Fruit fly (Drosophila melanogaster) whole organism, pupa: ENCODE measurements around the gene CG44405.

Source experiments
- CG10348 ChIP-seq: fragments of 200-800 bp; sonication (Bioruptor generic); IDR thresholded peaks from 2 replicates; pipeline ENCODE4 v1.3.6; 2022; ENCODE audit warnings: missing biosample characterization, missing genetic modification characterization
- CG12605 ChIP-seq: fragments of 200-800 bp; sonication (Bioruptor generic); IDR thresholded peaks from 2 replicates; pipeline ENCODE4 v1.3.6; 2022; ENCODE audit warnings: missing biosample characterization, missing genetic modification characterization
- CG13204 ChIP-seq: fragments of 200-800 bp; sonication (Bioruptor generic); optimal IDR thresholded peaks from 2 replicates; lab custom pipeline; 2018; ENCODE audit warnings: missing biosample characterization, mild to moderate bottlenecking, missing genetic modification characterization, moderate library complexity
- CG14655 ChIP-seq: fragments of 200-800 bp; sonication (Bioruptor generic); optimal IDR thresholded peaks from 3 replicates; lab custom pipeline; 2017; ENCODE audit warnings: mild to moderate bottlenecking, missing biosample characterization, missing genetic modification reagents, missing genetic modification characterization
- CG15710 ChIP-seq: fragments of 200-800 bp; sonication (Bioruptor generic); optimal IDR thresholded peaks from 2 replicates; lab custom pipeline; 2018; ENCODE audit warnings: missing biosample characterization, mild to moderate bottlenecking, missing genetic modification characterization, moderate library complexity
- CG17806 ChIP-seq: fragments of 200-800 bp; sonication (Bioruptor generic); optimal IDR thresholded peaks from 2 replicates; lab custom pipeline; 2018; ENCODE audit warnings: missing biosample characterization, mild to moderate bottlenecking, missing genetic modification characterization, moderate library complexity
- CG32121 ChIP-seq: fragments of 200-800 bp; sonication (Bioruptor generic); IDR thresholded peaks from 2 replicates; pipeline ENCODE4 v1.3.6; 2022; ENCODE audit warnings: missing biosample characterization, missing genetic modification characterization
- CG34367 ChIP-seq: fragments of 200-800 bp; sonication (Bioruptor generic); optimal IDR thresholded peaks from 2 replicates; lab custom pipeline; 2018; ENCODE audit warnings: missing biosample characterization, mild to moderate bottlenecking, missing genetic modification characterization
- CG4496 ChIP-seq: fragments of 200-800 bp; sonication (Bioruptor generic); IDR thresholded peaks from 3 replicates; pipeline ENCODE4 v1.3.6; 2022; ENCODE audit warnings: missing biosample characterization, missing genetic modification characterization
- CG8159 ChIP-seq: fragments of 200-800 bp; sonication (Bioruptor generic); optimal IDR thresholded peaks from 3 replicates; lab custom pipeline; 2018; ENCODE audit warnings: missing biosample characterization, mild to moderate bottlenecking, missing genetic modification characterization, moderate library complexity
- CG8301 ChIP-seq: fragments of 200-800 bp; sonication (Bioruptor generic); optimal IDR thresholded peaks from 2 replicates; lab custom pipeline; 2018; ENCODE audit warnings: missing biosample characterization, mild to moderate bottlenecking, missing genetic modification characterization
- CG9948 ChIP-seq: fragments of 200-800 bp; sonication (Bioruptor generic); optimal IDR thresholded peaks from 2 replicates; lab custom pipeline; 2018; ENCODE audit warnings: missing biosample characterization, mild to moderate bottlenecking, missing genetic modification characterization, moderate library complexity
- D1 ChIP-seq: fragments of 200-800 bp; sonication (Bioruptor generic); optimal IDR thresholded peaks from 2 replicates; lab custom pipeline; 2018; ENCODE audit warnings: missing biosample characterization, mild to moderate bottlenecking, missing genetic modification characterization, moderate library complexity
- EcR ChIP-seq: fragments of 200-800 bp; sonication (Bioruptor generic); optimal IDR thresholded peaks from 3 replicates; lab custom pipeline; 2019; ENCODE audit warnings: missing biosample characterization, missing genetic modification characterization, mild to moderate bottlenecking, moderate library complexity, missing genetic modification reagents
- Ets98B ChIP-seq: fragments of 200-800 bp; sonication (Bioruptor generic); IDR thresholded peaks from 2 replicates; pipeline ENCODE4 v1.3.6; 2022; ENCODE audit warnings: missing biosample characterization, missing genetic modification characterization
- Pif1A ChIP-seq: fragments of 200-800 bp; sonication (Bioruptor generic); optimal IDR thresholded peaks from 3 replicates; lab custom pipeline; 2016; ENCODE audit warnings: missing biosample characterization, missing genetic modification characterization
- Pif1B ChIP-seq: fragments of 200-800 bp; sonication (Bioruptor generic); optimal IDR thresholded peaks from 3 replicates; lab custom pipeline; 2016; ENCODE audit warnings: missing biosample characterization, missing genetic modification characterization
- Snoo ChIP-seq: fragments of 200-800 bp; sonication (Bioruptor generic); optimal IDR thresholded peaks from 3 replicates; lab custom pipeline; 2017; ENCODE audit warnings: missing biosample characterization, mild to moderate bottlenecking, missing genetic modification characterization, inconsistent platforms
- fd96Ca ChIP-seq: fragments of 200-800 bp; sonication (Bioruptor generic); IDR thresholded peaks from 3 replicates; pipeline ENCODE4 v1.3.6; 2022; ENCODE audit warnings: missing biosample characterization, missing genetic modification characterization
- gl ChIP-seq: fragments of 200-800 bp; sonication (Bioruptor generic); optimal IDR thresholded peaks from 2 replicates; lab custom pipeline; 2018; ENCODE audit warnings: missing biosample characterization, mild to moderate bottlenecking, missing genetic modification characterization
- rn ChIP-seq: fragments of 200-800 bp; sonication (Bioruptor generic); IDR thresholded peaks from 2 replicates; pipeline ENCODE4 v1.3.6; 2022; ENCODE audit warnings: missing biosample characterization, missing genetic modification characterization

CG44405 gene

DNA sequence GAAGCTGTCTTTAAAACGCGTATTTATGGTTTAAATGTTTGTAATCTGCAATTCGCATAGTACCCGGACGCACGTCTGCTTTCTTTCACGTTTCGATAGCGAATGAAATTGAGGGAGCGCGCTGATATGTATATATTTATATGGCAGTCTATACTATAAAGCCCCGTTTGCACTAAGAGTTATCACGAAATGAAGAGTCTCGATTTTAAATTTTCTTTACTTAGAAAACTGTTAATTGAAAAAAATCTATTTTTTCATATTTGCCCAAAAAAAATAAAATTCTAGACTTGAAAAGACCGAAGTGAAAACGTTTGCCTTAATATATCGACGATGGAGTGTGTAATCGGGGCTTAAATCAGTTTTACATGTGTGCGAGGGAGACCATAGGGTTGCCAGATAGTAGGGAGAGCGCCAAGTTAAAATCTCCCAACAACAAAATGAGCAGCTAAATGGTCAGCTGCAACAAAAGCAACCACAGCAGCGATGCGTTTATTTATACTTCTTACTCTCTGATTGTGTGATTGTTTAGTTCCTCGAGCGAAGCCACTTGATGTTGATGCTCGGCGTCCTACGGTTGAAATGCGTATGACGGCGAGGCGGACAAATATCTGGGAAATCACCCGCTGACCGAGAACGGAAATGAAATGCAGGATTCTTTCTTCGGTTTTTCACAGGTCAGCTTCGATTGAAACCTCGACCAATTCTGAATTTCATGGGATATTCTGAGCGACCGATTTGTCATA is 16.4 kb downstream of the CG44405 start, which contains the start of gene cact:
Gene cact, minus strand, starts transcription at position 693 of the 743 bp plus-strand sequence.
- TF ChIP-seq Pif1B (GFP tag; lab: Kevin White, UChicago) = peak; percentile 84
- peak; percentile 59 for TF ChIP-seq CG10348 (GFP tag; lab: Robert Waterston, UW)
- peak; percentile 34 for TF ChIP-seq D1 (tag; lab: Kevin White, UChicago)
- peak; percentile 84 for TF ChIP-seq CG8301
- TF ChIP-seq CG13204 (GFP tag; lab: Kevin White, UChicago) = no peak
- peak; percentile 79 for TF ChIP-seq CG12605 (GFP tag; lab: Robert Waterston, UW)
- peak; percentile 87 for TF ChIP-seq Snoo (tag; lab: Kevin White, UChicago)
- TF ChIP-seq gl (tag; lab: Kevin White, UChicago) = peak; percentile 42
- peak; percentile 81; the same call in 2 of the 3 replicates for TF ChIP-seq fd96Ca (GFP tag; lab: Robert Waterston, UW)
- TF ChIP-seq CG9948 (tag; lab: Kevin White, UChicago) = peak; percentile 87
- TF ChIP-seq rn = peak; percentile 83
- peak; percentile 88 for TF ChIP-seq CG14655 (GFP tag; lab: Kevin White, UChicago)
- TF ChIP-seq Ets98B = peak; percentile 92
- TF ChIP-seq CG34367 = peak; percentile 79
- peak; percentile 84 for TF ChIP-seq CG15710 (tag; lab: Kevin White, UChicago)
- peak; percentile 90 for TF ChIP-seq CG8159 (tag; lab: Kevin White, UChicago)
- TF ChIP-seq CG4496 = peak; percentile 91
- TF ChIP-seq EcR = peak; percentile 15
- peak; percentile 91 for TF ChIP-seq CG17806 (tag; lab: Kevin White, UChicago)
- TF ChIP-seq Pif1A = peak; percentile 90
- peak; percentile 90 for TF ChIP-seq CG32121 (GFP tag; lab: Robert Waterston, UW)

DNA sequence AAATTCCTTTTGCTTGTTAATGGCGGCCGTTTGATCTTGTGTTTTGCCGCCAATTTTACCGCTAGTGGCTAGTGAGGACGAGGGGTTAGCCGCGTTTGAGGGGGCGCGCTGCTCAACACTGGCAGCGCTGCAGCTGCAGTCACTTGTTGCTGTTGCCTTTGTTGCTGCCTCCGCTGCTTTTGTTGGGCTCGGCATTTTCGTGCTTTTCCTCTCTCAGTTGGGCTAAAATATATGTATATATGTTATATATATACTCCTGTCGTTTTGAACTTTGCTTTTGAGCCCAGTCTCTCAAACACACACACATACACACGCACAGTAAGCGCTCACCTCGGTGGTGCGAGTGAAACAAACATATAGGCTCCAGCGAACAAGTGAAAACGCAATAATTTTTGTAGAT is 17.3 kb downstream of the CG44405 start:
- peak; percentile 35; the same call in 1 of the 3 replicates for TF ChIP-seq fd96Ca (GFP tag; lab: Robert Waterston, UW)
- peak; percentile 31; the same call in 1 of the 2 replicates for TF ChIP-seq Ets98B
- TF ChIP-seq rn = no peak
- no peak for TF ChIP-seq CG17806 (tag; lab: Kevin White, UChicago)
- peak; percentile 10 for TF ChIP-seq Snoo (tag; lab: Kevin White, UChicago)
- TF ChIP-seq CG14655 (GFP tag; lab: Kevin White, UChicago) = peak; percentile 13
- TF ChIP-seq CG4496 = peak; percentile 79
- peak; percentile 57 for TF ChIP-seq Pif1B (GFP tag; lab: Kevin White, UChicago)
- TF ChIP-seq CG10348 (GFP tag; lab: Robert Waterston, UW) = no peak
- no peak for TF ChIP-seq CG8301
- peak; percentile 60 for TF ChIP-seq EcR
- TF ChIP-seq CG34367 = no peak
- TF ChIP-seq CG8159 (tag; lab: Kevin White, UChicago) = peak; percentile 8
- TF ChIP-seq CG15710 (tag; lab: Kevin White, UChicago) = no peak
- TF ChIP-seq Pif1A = peak; percentile 36
- TF ChIP-seq CG9948 (tag; lab: Kevin White, UChicago) = no peak
- TF ChIP-seq CG13204 (GFP tag; lab: Kevin White, UChicago) = peak; percentile 78
- TF ChIP-seq gl (tag; lab: Kevin White, UChicago) = no peak
- peak; percentile 92 for TF ChIP-seq CG12605 (GFP tag; lab: Robert Waterston, UW)
- TF ChIP-seq D1 (tag; lab: Kevin White, UChicago) = no peak
- peak; percentile 32; the same call in 1 of the 2 replicates for TF ChIP-seq CG32121 (GFP tag; lab: Robert Waterston, UW)

DNA sequence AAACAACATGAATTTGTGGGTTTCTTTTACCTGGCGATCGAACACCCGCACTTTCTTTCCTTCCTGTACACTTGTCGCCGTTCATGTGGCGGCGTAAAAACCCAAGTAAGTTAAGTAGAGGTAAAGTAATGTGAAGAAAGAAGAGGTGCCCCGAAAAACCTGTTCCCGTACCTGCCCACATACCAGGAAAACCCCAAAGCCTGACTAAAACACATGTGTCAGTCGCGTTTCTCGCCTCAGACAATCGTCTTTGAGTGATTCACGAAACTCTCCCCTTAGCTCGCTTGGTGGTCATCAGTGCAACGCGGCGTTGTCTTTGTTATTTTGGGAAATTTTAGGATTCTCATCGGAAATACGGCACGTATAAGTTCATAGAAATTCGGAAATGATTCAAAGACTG is 18.6 kb downstream of the CG44405 start:
- no peak for TF ChIP-seq CG14655 (GFP tag; lab: Kevin White, UChicago)
- no peak for TF ChIP-seq Pif1A
- no peak for TF ChIP-seq CG8301
- no peak for TF ChIP-seq Ets98B
- no peak for TF ChIP-seq CG17806 (tag; lab: Kevin White, UChicago)
- no peak for TF ChIP-seq Pif1B (GFP tag; lab: Kevin White, UChicago)
- TF ChIP-seq CG34367 = no peak
- TF ChIP-seq rn = no peak
- TF ChIP-seq CG4496 = no peak
- no peak for TF ChIP-seq CG15710 (tag; lab: Kevin White, UChicago)
- TF ChIP-seq CG12605 (GFP tag; lab: Robert Waterston, UW) = no peak
- no peak for TF ChIP-seq gl (tag; lab: Kevin White, UChicago)
- TF ChIP-seq fd96Ca (GFP tag; lab: Robert Waterston, UW) = no peak
- no peak for TF ChIP-seq CG10348 (GFP tag; lab: Robert Waterston, UW)
- no peak for TF ChIP-seq CG8159 (tag; lab: Kevin White, UChicago)

DNA sequence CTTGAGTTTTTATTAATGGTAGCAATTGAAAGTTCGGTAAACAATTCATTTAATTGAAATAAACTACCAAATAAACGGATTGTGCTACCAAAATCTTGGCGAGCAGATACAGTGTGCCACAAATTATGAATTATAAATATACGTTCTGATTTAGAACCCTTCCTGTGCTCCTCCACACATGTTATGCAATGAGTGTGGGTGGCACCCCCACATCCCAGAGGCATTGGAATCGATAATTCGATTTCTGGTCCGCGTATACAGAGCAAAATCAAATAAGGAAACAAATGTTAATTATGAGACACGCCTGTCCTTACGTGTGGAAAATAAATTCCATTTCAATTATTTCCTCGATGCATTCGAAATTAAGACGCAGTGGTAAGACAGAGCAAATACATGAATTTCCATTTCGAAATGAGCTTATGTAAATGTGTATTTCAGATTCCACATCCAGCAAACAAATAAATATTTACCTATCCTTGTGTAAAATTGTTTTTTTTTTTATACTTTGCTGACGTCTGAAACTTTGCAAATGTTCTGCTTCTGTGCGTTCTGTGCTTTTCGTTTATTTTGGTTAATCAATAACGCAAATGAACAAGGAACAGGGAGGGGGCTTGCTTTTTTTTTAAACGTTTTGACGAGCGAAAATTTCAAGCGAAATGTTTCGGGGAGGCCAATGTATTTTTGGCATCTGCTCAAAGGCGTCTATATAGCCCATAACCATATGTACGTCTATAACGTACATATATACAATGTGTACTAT is 20.1 kb downstream of the CG44405 start:
- TF ChIP-seq rn (no peak), CG32121 (GFP tag; lab: Robert Waterston, UW) (no peak), CG13204 (GFP tag; lab: Kevin White, UChicago) (no peak), CG4496 (no peak), CG34367 (no peak), Pif1B (GFP tag; lab: Kevin White, UChicago) (no peak)

DNA sequence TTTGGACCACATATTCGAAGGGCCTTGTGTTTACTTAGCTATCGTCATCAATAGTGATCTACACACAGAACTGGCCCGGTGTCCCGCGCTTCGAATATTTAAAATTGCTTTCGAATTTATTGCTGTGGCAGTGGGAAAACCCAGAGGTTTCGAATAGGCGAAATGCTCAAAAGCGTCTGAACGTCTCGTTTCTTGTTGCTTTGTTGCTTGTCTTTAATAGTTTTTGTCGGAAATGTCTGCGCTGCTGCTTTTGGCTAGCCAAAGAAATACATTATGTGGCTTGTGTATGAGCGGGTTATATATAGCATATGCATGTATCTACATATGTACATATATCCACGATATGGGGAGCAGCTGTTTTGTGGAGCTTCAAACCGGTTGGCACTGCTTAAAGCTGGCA is 20.9 kb downstream of the CG44405 start:
- TF ChIP-seq CG9948 (tag; lab: Kevin White, UChicago) = no peak
- no peak for TF ChIP-seq CG17806 (tag; lab: Kevin White, UChicago)
- TF ChIP-seq EcR = no peak
- TF ChIP-seq CG4496 = 0 out of 3 replicates have a peak, but pooled peaks have one; percentile 23
